Worm (Caenorhabditis elegans) whole organism, early embryonic: ENCODE results near the gene W02H3.1.

Experiments
- ama-1 ChIP-seq: fragments of 150-350 bp; optimal IDR thresholded peaks from 2 replicates; lab custom pipeline; 2014
- flt-1 ChIP-seq: fragments of 200-800 bp; sonication (Bioruptor generic); IDR thresholded peaks from 2 replicates; pipeline ENCODE4 v1.3.6; 2022; ENCODE audit warnings: missing genetic modification characterization, missing compliant biosample characterization

DNA sequence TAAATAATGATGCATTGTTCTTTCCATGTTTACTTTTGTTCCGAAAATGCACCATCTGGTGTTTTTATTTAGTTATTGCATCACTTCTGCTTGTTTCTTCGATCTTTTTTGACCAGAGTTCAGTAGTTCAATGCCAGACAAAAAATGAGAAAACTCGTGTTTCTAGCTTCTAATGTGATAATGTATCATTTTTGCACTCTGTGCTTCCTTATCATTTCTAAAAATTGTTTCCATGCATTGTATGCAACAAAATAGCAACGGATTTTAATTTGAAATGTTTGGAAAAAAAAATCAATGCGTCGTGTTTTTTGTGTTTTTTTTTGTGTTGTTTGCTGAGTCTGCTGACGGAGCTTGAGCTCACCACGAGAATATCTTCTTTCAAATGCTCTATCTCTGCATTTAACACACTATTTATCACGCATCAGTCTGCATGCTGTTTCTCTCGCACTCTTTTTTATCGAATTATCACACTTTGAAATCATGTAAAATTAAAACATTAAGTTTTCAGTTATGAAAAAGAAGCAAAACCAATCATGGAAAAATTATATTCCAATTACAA lies 25.0 kb downstream of the W02H3.1 start, which contains the start of gene sulp-7:
- TF ChIP-seq flt-1 (no peak), ama-1 (lab: Kevin White, UChicago) (no peak)
